Worm (Caenorhabditis elegans): ENCODE measurements around the gene F31B12.4.
A peak's percentile ranks its signal among the peaks of the same experiment; 100 is the strongest.

F31B12.4 gene

DNA sequence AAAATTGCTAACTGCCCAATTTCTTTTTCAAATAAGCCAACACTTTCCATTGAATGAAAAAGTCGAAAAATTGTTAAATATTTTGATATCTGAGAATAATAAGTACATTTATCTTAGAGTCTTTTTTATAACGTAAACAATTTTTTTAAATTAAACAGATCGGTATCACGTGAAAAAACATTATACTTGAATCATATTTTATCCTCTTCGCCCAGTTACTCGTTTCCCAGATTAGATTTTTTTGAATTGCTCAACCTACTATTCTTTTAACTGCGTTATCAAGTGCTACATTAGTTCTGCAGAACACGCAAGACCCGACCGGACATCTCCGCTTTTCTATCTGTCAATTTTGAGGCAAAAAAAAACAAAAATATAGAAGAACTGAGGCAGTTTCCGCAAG lies at the start of gene F31B12.4:
F31B12.4 (plus strand) TSS at position 301 of the 400 bp plus-strand sequence.
- TF ChIP-seq tbx-2 (tag; optimal IDR thresholded peaks at IDR 0.05), result no peak
- no peak for TF ChIP-seq mep-1 (tag; optimal IDR thresholded peaks at IDR 0.05)
- no peak for TF ChIP-seq F16B12.6 (tag; optimal IDR thresholded peaks at IDR 0.05)
- TF ChIP-seq aly-2 (tag; optimal IDR thresholded peaks at IDR 0.05), result no peak
- no peak for TF ChIP-seq lin-39 (tag; optimal IDR thresholded peaks at IDR 0.05)
- no peak for TF ChIP-seq fos-1 (tag; optimal IDR thresholded peaks at IDR 0.05)
- TF ChIP-seq ces-1 (GFP tag; optimal IDR thresholded peaks at IDR 0.05), result no peak
- no peak for TF ChIP-seq pax-3 (tag; optimal IDR thresholded peaks at IDR 0.05)
- TF ChIP-seq ets-5 (GFP tag; IDR thresholded peaks at IDR 0.05), result no peak
- TF ChIP-seq grh-1 (GFP tag; IDR thresholded peaks at IDR 0.05), result no peak
- TF ChIP-seq nhr-77 (tag; optimal IDR thresholded peaks at IDR 0.05), result no peak
- no peak for TF ChIP-seq lin-14 (GFP tag; optimal IDR thresholded peaks at IDR 0.05)
- TF ChIP-seq unc-62 (GFP tag; optimal IDR thresholded peaks at IDR 0.05), result no peak

ce11 chrX:10756185-10756584 lies 48.4 kb upstream of the F31B12.4 start:
- TF ChIP-seq lsy-2 (tag; optimal IDR thresholded peaks at IDR 0.05) (peak in 1 of 2 experiments; percentile 32), snu-23 (GFP tag; optimal IDR thresholded peaks at IDR 0.05) (peak; percentile 24), jun-1 (tag; optimal IDR thresholded peaks at IDR 0.05) (peak; percentile 45), nhr-71 (tag; optimal IDR thresholded peaks at IDR 0.05) (peak; percentile 6), ceh-88 (GFP tag; IDR thresholded peaks at IDR 0.05) (no peak), nhr-47 (tag; optimal IDR thresholded peaks at IDR 0.05) (peak; percentile 55), C04F5.9 (tag; optimal IDR thresholded peaks at IDR 0.05) (no peak), dsc-1 (tag; optimal IDR thresholded peaks at IDR 0.05) (peak; percentile 39), fos-1 (tag; optimal IDR thresholded peaks at IDR 0.05) (peak; percentile 6), lin-35 (GFP tag; optimal IDR thresholded peaks at IDR 0.05) (no peak), ceh-82 (tag; optimal IDR thresholded peaks at IDR 0.05) (peak in 1 of 3 experiments; percentile 6), C16A3.4 (tag; optimal IDR thresholded peaks at IDR 0.05) (peak; percentile 39), sox-4 (tag; optimal IDR thresholded peaks at IDR 0.05) (peak; percentile 41), egl-13 (tag; optimal IDR thresholded peaks at IDR 0.05) (no peak), nhr-85 (tag) (peak; percentile 2), skn-1 (tag; optimal IDR thresholded peaks at IDR 0.05) (peak; percentile 30), fkh-8 (tag; optimal IDR thresholded peaks at IDR 0.05) (peak; percentile 59), unc-86 (tag; optimal IDR thresholded peaks at IDR 0.05) (no peak), egl-27 (tag; optimal IDR thresholded peaks at IDR 0.05) (no peak), rnt-1 (tag; optimal IDR thresholded peaks at IDR 0.05) (peak; percentile 2)

- TF ChIP-seq sptf-1 (tag; optimal IDR thresholded peaks at IDR 0.05) (no peak), ceh-82 (tag; optimal IDR thresholded peaks at IDR 0.05) (no peak), lsy-2 (tag; optimal IDR thresholded peaks at IDR 0.05) (no peak), hlh-17 (GFP tag; optimal IDR thresholded peaks at IDR 0.05; ENCODE audit: borderline replicate concordance) (no peak), nhr-20 (tag; optimal IDR thresholded peaks at IDR 0.05) (no peak), nhr-19 (GFP tag; conservative IDR thresholded peaks at IDR 0.05) (no peak), egl-13 (tag; optimal IDR thresholded peaks at IDR 0.05) (no peak), ceh-8 (GFP tag; optimal IDR thresholded peaks at IDR 0.05) (no peak), pag-3 (tag; optimal IDR thresholded peaks at IDR 0.05; ENCODE audit: borderline replicate concordance, insufficient read depth) (no peak), pax-3 (tag; optimal IDR thresholded peaks at IDR 0.05) (no peak), egl-27 (tag; optimal IDR thresholded peaks at IDR 0.05) (no peak), unc-62 (GFP tag; optimal IDR thresholded peaks at IDR 0.05) (no peak), nhr-77 (tag; optimal IDR thresholded peaks at IDR 0.05) (no peak), ama-1 (optimal IDR thresholded peaks at IDR 0.05) (no peak), nhr-90 (tag; optimal IDR thresholded peaks at IDR 0.05; ENCODE audit: poor library complexity) (no peak), lin-35 (GFP tag; optimal IDR thresholded peaks at IDR 0.05) (no peak), elt-2 (tag; optimal IDR thresholded peaks at IDR 0.05) (no peak)
Measured at ce11 chrX:10757608-10758007, 46.9 kb upstream of the F31B12.4 start, which contains the start of gene R07A4.4. R07A4.4 (minus strand) TSS chrX:10757708.

Measured in whole organism, L1 larva.